Fruit fly (Drosophila melanogaster): Measurements from ENCODE around the gene CG12231.

CG12231 gene

dm6 chrX:19494830-19495610 is 36.5 kb downstream of the CG12231 start, which contains the start of the genes ksh, CG14200 and Pfrx (continued):
- no peak for TF ChIP-seq gcm2 (GFP tag; optimal IDR thresholded peaks at IDR 0.05)
- no peak for TF ChIP-seq trem (tag; optimal IDR thresholded peaks at IDR 0.05)
- TF ChIP-seq CG14014 (GFP tag; IDR thresholded peaks at IDR 0.05) = no peak
- TF ChIP-seq CTCF (GFP tag; optimal IDR thresholded peaks at IDR 0.05) = no peak
- peak; percentile 15 for TF ChIP-seq repo (GFP tag; optimal IDR thresholded peaks at IDR 0.05)
- TF ChIP-seq chinmo (GFP tag; IDR thresholded peaks at IDR 0.05; ENCODE audit: partially characterized antibody) = peak; percentile 73; the same call in 3 of the 4 replicates
- TF ChIP-seq ro (GFP tag; IDR thresholded peaks at IDR 0.05) = no peak
- no peak for TF ChIP-seq tup (GFP tag; optimal IDR thresholded peaks at IDR 0.05)
- no peak for TF ChIP-seq CG5245 (GFP tag; optimal IDR thresholded peaks at IDR 0.05)
- no peak for TF ChIP-seq h (optimal IDR thresholded peaks at IDR 0.05)
- TF ChIP-seq Hsf (GFP tag; optimal IDR thresholded peaks at IDR 0.05) = no peak
- TF ChIP-seq Awh (GFP tag; IDR thresholded peaks at IDR 0.05) = no peak
- TF ChIP-seq Adf1 (GFP tag; IDR thresholded peaks at IDR 0.05) = no peak
- TF ChIP-seq Nf-YB (GFP tag; optimal IDR thresholded peaks at IDR 0.05) = no peak
- TF ChIP-seq GATAe (GFP tag; conservative IDR thresholded peaks at IDR 0.05) = no peak
- TF ChIP-seq lmd (GFP tag; IDR thresholded peaks at IDR 0.05) = no peak
- peak; percentile 89 for TF ChIP-seq Myb (GFP tag; optimal IDR thresholded peaks at IDR 0.05)
- peak; percentile 92 for TF ChIP-seq Opbp (GFP tag; IDR thresholded peaks at IDR 0.05; ENCODE audit: partially characterized antibody)
- TF ChIP-seq crp (GFP tag; optimal IDR thresholded peaks at IDR 0.05) = no peak
- TF ChIP-seq D19B (GFP tag; optimal IDR thresholded peaks at IDR 0.05) = no peak
- no peak for TF ChIP-seq Dek (tag; optimal IDR thresholded peaks at IDR 0.05)
- no peak for TF ChIP-seq exex (tag; optimal IDR thresholded peaks at IDR 0.05)
- TF ChIP-seq CG11456 (GFP tag; IDR thresholded peaks at IDR 0.05) = 0 out of 3 replicates have a peak, but pooled peaks have one; percentile 51
- TF ChIP-seq Camta (GFP tag; optimal IDR thresholded peaks at IDR 0.05) = peak; percentile 17
- TF ChIP-seq CG8281 (tag; optimal IDR thresholded peaks at IDR 0.05) = no peak
- TF ChIP-seq Six4 (GFP tag; optimal IDR thresholded peaks at IDR 0.05) = no peak
- no peak for TF ChIP-seq CG10274 (GFP tag; optimal IDR thresholded peaks at IDR 0.05)
- no peak for TF ChIP-seq H2.0 (GFP tag; IDR thresholded peaks at IDR 0.05)
- TF ChIP-seq BtbVII (GFP tag; optimal IDR thresholded peaks at IDR 0.05) = no peak
- peak; percentile 34 for TF ChIP-seq mam (GFP tag; optimal IDR thresholded peaks at IDR 0.05)
- no peak for TF ChIP-seq CG2678 (tag; optimal IDR thresholded peaks at IDR 0.05)
- no peak for TF ChIP-seq E2f1 (GFP tag; IDR thresholded peaks at IDR 0.05)
- TF ChIP-seq NK7.1 (GFP tag; optimal IDR thresholded peaks at IDR 0.05) = no peak
- TF ChIP-seq CG18619 (GFP tag; optimal IDR thresholded peaks at IDR 0.05) = no peak
- TF ChIP-seq pan (optimal IDR thresholded peaks at IDR 0.05) = no peak
- no peak for TF ChIP-seq pan (GFP tag; optimal IDR thresholded peaks at IDR 0.05 in 1 of 2, IDR thresholded peaks at IDR 0.05 in 1 of 2)
- no peak for TF ChIP-seq CG13775 (GFP tag; optimal IDR thresholded peaks at IDR 0.05)
- TF ChIP-seq schlank (tag; optimal IDR thresholded peaks at IDR 0.05) = no peak
- TF ChIP-seq ac (GFP tag; optimal IDR thresholded peaks at IDR 0.05) = no peak
- TF ChIP-seq Ets97D (GFP tag; optimal IDR thresholded peaks at IDR 0.05) = peak; percentile 39
- no peak for TF ChIP-seq gem (tag; optimal IDR thresholded peaks at IDR 0.05)
- no peak for TF ChIP-seq CG10462 (GFP tag; optimal IDR thresholded peaks at IDR 0.05)
- TF ChIP-seq CG12299 (tag; optimal IDR thresholded peaks at IDR 0.05) = no peak
- TF ChIP-seq sug (tag; optimal IDR thresholded peaks at IDR 0.05) = no peak
- TF ChIP-seq Nf-YA (GFP tag; IDR thresholded peaks at IDR 0.05) = no peak
- no peak for TF ChIP-seq eyg (GFP tag; optimal IDR thresholded peaks at IDR 0.05)
- peak; percentile 81 for TF ChIP-seq Dll (GFP tag; IDR thresholded peaks at IDR 0.05; ENCODE audit: partially characterized antibody)
- no peak for TF ChIP-seq CG17829 (tag; optimal IDR thresholded peaks at IDR 0.05)
- no peak for TF ChIP-seq phol (tag; optimal IDR thresholded peaks at IDR 0.05)
- TF ChIP-seq Dbx (GFP tag; IDR thresholded peaks at IDR 0.05) = peak; percentile 50; the same call in 1 of the 3 replicates
- TF ChIP-seq Lpt (GFP tag; optimal IDR thresholded peaks at IDR 0.05) = no peak
